Fruit fly (Drosophila melanogaster): ENCODE data around the gene mrt.

Gene mrt

dm6 chr3R:27282286-27282685 lies at the start of gene mrt:
TSS of gene mrt (minus strand) at chr3R:27282661.
- TF ChIP-seq Dip3 (GFP tag; optimal IDR thresholded peaks at IDR 0.05) (peak; percentile 77), CG10366 (GFP tag; IDR thresholded peaks at IDR 0.05) (peak; percentile 38), lbe (GFP tag; optimal IDR thresholded peaks at IDR 0.05) (no peak), ATbp (GFP tag; optimal IDR thresholded peaks at IDR 0.05) (peak; percentile 11), CG8765 (GFP tag; IDR thresholded peaks at IDR 0.05) (no peak), CG32772 (GFP tag; IDR thresholded peaks at IDR 0.05) (peak; percentile 34; the same call in 1 of the 2 replicates), HmgD (GFP tag; optimal IDR thresholded peaks at IDR 0.05) (no peak), CG17802 (tag; optimal IDR thresholded peaks at IDR 0.05) (peak; percentile 40), Dp (GFP tag; optimal IDR thresholded peaks at IDR 0.05) (no peak), row (GFP tag; IDR thresholded peaks at IDR 0.05) (peak; percentile 88), Ptx1 (GFP tag; IDR thresholded peaks at IDR 0.05) (peak; percentile 54), E2f1 (GFP tag; IDR thresholded peaks at IDR 0.05) (no peak; the same call in 1 of the 2 replicates), HLH4C (GFP tag; IDR thresholded peaks at IDR 0.05; ENCODE audit: partially characterized antibody) (no peak; the same call in 2 of the 3 replicates), CG12942 (GFP tag; optimal IDR thresholded peaks at IDR 0.05) (peak; percentile 21), vnd (GFP tag; IDR thresholded peaks at IDR 0.05; ENCODE audit: partially characterized antibody) (no peak), CTCF (GFP tag; optimal IDR thresholded peaks at IDR 0.05) (no peak), CG4404 (GFP tag; IDR thresholded peaks at IDR 0.05) (no peak), ERR (GFP tag; optimal IDR thresholded peaks at IDR 0.05) (peak; percentile 42), CG18476 (GFP tag; optimal IDR thresholded peaks at IDR 0.05) (peak; percentile 35), sob (GFP tag; IDR thresholded peaks at IDR 0.05) (peak; percentile 39; the same call in 1 of the 2 replicates), pita (GFP tag; optimal IDR thresholded peaks at IDR 0.05) (no peak), CG2678 (tag; optimal IDR thresholded peaks at IDR 0.05) (peak; percentile 76), ci (GFP tag; IDR thresholded peaks at IDR 0.05) (0 out of 3 replicates have a peak, but pooled peaks have one; percentile 24), CG2889 (GFP tag; IDR thresholded peaks at IDR 0.05) (0 out of 3 replicates have a peak, but pooled peaks have one; percentile 45), Fer2 (tag; optimal IDR thresholded peaks at IDR 0.05) (peak; percentile 54), z (GFP tag; IDR thresholded peaks at IDR 0.05) (no peak), mirr (GFP tag; optimal IDR thresholded peaks at IDR 0.05) (peak; percentile 18), CG1647 (GFP tag; optimal IDR thresholded peaks at IDR 0.05) (no peak), CG9817 (tag; optimal IDR thresholded peaks at IDR 0.05) (peak; percentile 54), ac (GFP tag; optimal IDR thresholded peaks at IDR 0.05) (no peak), Hmx (GFP tag; optimal IDR thresholded peaks at IDR 0.05) (peak; percentile 0), br (optimal IDR thresholded peaks at IDR 0.05) (no peak), CG1529 (GFP tag; optimal IDR thresholded peaks at IDR 0.05) (no peak), bbx (GFP tag; IDR thresholded peaks at IDR 0.05; ENCODE audit: partially characterized antibody) (no peak), lilli (GFP tag; optimal IDR thresholded peaks at IDR 0.05) (peak; percentile 83), klu (GFP tag; IDR thresholded peaks at IDR 0.05) (0 out of 2 replicates have a peak, but pooled peaks have one; percentile 28), Myb (GFP tag; optimal IDR thresholded peaks at IDR 0.05) (peak; percentile 48), Oli (tag; optimal IDR thresholded peaks at IDR 0.05) (peak; percentile 35), CG30431 (GFP tag; optimal IDR thresholded peaks at IDR 0.05) (peak; percentile 11), Hmr (GFP tag; optimal IDR thresholded peaks at IDR 0.05) (peak; percentile 62), ham (GFP tag; IDR thresholded peaks at IDR 0.05) (no peak), CG14441 (GFP tag; IDR thresholded peaks at IDR 0.05) (0 out of 2 replicates have a peak, but pooled peaks have one; percentile 6), Ets65A (GFP tag) (peak; percentile 94), CG9215 (GFP tag; IDR thresholded peaks at IDR 0.05) (peak; percentile 40; the same call in 1 of the 2 replicates), CG5245 (GFP tag; optimal IDR thresholded peaks at IDR 0.05) (peak; percentile 21), CG16815 (GFP tag; optimal IDR thresholded peaks at IDR 0.05) (peak; percentile 52), hkb (optimal IDR thresholded peaks at IDR 0.05) (no peak), hkb (GFP tag; IDR thresholded peaks at IDR 0.05) (no peak), az2 (GFP tag; optimal IDR thresholded peaks at IDR 0.05) (peak; percentile 46), Usf (GFP tag; optimal IDR thresholded peaks at IDR 0.05) (peak; percentile 6), CG31388 (GFP tag; optimal IDR thresholded peaks at IDR 0.05) (no peak), CG14710 (tag; optimal IDR thresholded peaks at IDR 0.05) (peak; percentile 4), CG34224 (GFP tag; IDR thresholded peaks at IDR 0.05; ENCODE audit: partially characterized antibody) (no peak)
